Worm (Caenorhabditis elegans): ENCODE measurements around the gene Y54G2A.26.

DNA sequence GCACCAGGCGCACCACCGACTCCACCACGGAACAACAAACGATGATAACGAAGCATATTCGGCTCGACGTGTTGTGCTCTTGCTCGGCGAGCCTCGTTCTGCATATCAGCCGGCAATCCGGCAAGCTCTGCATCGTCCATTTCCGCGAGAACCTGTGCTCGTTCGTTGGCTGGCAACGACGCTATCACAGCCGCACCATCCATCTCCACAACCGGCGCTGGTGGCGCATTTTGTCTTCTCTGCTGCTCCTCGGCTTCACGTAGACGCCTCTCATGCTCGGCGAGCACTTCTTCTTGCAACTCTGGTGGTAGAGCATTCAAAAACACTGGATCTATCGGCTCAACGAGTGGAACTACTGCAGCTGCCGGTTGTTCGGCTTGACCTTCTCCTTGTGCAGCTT is 42.7 kb upstream of the Y54G2A.26 start:
- TF ChIP-seq flt-1 (GFP tag; IDR thresholded peaks at IDR 0.05) (no peak), ztf-23 (GFP tag; IDR thresholded peaks at IDR 0.05) (no peak)

Measured in whole organism, midembryonic.